Fruit fly (Drosophila melanogaster) whole organism, prepupa: ENCODE data around the gene Rel.

Experiments
- CG10631 ChIP-seq: fragments of 200-800 bp; sonication (Bioruptor generic); optimal IDR thresholded peaks from 2 replicates; lab custom pipeline; 2016; ENCODE audit warnings: missing biosample characterization, missing genetic modification characterization
- CG31627 ChIP-seq: fragments of 200-800 bp; sonication (Bioruptor generic); optimal IDR thresholded peaks from 3 replicates; lab custom pipeline; 2016; ENCODE audit warnings: missing biosample characterization, missing genetic modification characterization
- CG6854 ChIP-seq: fragments of 200-800 bp; sonication (Bioruptor generic); optimal IDR thresholded peaks from 2 replicates; lab custom pipeline; 2017; ENCODE audit warnings: missing biosample characterization, mild to moderate bottlenecking, missing genetic modification characterization
- CG7368 ChIP-seq: fragments of 200-800 bp; sonication (Bioruptor generic); optimal IDR thresholded peaks from 3 replicates; lab custom pipeline; 2016; ENCODE audit warnings: missing biosample characterization, missing genetic modification characterization
- Gug ChIP-seq: fragments of 200-800 bp; sonication (Bioruptor generic); IDR thresholded peaks from 2 replicates; pipeline ENCODE4 v1.3.6; 2022; ENCODE audit warnings: missing biosample characterization, missing genetic modification characterization
- Sox102F ChIP-seq: fragments of 200-800 bp; sonication (Bioruptor generic); optimal IDR thresholded peaks from 2 replicates; lab custom pipeline; 2016; ENCODE audit warnings: missing biosample characterization, mild to moderate bottlenecking, missing genetic modification characterization
- achi ChIP-seq: fragments of 200-800 bp; sonication (Bioruptor generic); optimal IDR thresholded peaks from 3 replicates; lab custom pipeline; 2016; ENCODE audit warnings: missing biosample characterization, missing genetic modification characterization
- cyc ChIP-seq: fragments of 200-800 bp; sonication (Bioruptor generic); optimal IDR thresholded peaks from 3 replicates; lab custom pipeline; 2016; ENCODE audit warnings: missing biosample characterization, missing genetic modification characterization
- pdm3 ChIP-seq: fragments of 200-800 bp; sonication (Bioruptor generic); optimal IDR thresholded peaks from 3 replicates; lab custom pipeline; 2016; ENCODE audit warnings: missing biosample characterization, missing genetic modification characterization
- spab ChIP-seq: fragments of 200-800 bp; sonication (Bioruptor generic); optimal IDR thresholded peaks from 2 replicates; lab custom pipeline; 2017; ENCODE audit warnings: missing biosample characterization, mild to moderate bottlenecking, missing genetic modification characterization, missing genetic modification reagents
- ss ChIP-seq, 2 experiments: fragments of 200-800 bp; sonication (Bioruptor generic); optimal IDR thresholded peaks; 2 replicates in 1 of 2; 3 replicates in 1 of 2; lab custom pipeline; 2017 to 2018; ENCODE audit warnings: mild to moderate bottlenecking in 2 of 2, missing biosample characterization in 2 of 2, missing genetic modification characterization in 2 of 2, moderate library complexity in 1 of 2

- TF ChIP-seq CG31627 (GFP tag; lab: Kevin White, UChicago) = peak; percentile 75
- TF ChIP-seq CG10631 = no peak
- TF ChIP-seq pdm3 (GFP tag; lab: Kevin White, UChicago) = no peak
- TF ChIP-seq ss (GFP tag; optimal IDR thresholded peaks at IDR 0.05; lab: Kevin White, UChicago) = peak in 1 of 2 experiments; percentile 59
- peak; percentile 55 for TF ChIP-seq cyc (GFP tag; lab: Kevin White, UChicago)
- no peak for TF ChIP-seq CG6854
- 0 out of 2 replicates have a peak, but pooled peaks have one; percentile 16 for TF ChIP-seq Gug (GFP tag; lab: Robert Waterston, UW)
- TF ChIP-seq spab = no peak
- no peak for TF ChIP-seq CG7368 (GFP tag; lab: Kevin White, UChicago)
- no peak for TF ChIP-seq achi
- no peak for TF ChIP-seq Sox102F (GFP tag; lab: Kevin White, UChicago)
Measured at dm6 chr3R:9013765-9014380, 33.9 kb downstream of the Rel start.
